Worm (Caenorhabditis elegans): Measurements from ENCODE around the gene rhi-1.

- TF ChIP-seq unc-39 (tag; optimal IDR thresholded peaks at IDR 0.05), result no peak
- no peak for TF ChIP-seq nhr-28 (tag; optimal IDR thresholded peaks at IDR 0.05)
- TF ChIP-seq lsy-2 (tag; optimal IDR thresholded peaks at IDR 0.05), result no peak
- TF ChIP-seq cnd-1 (tag; optimal IDR thresholded peaks at IDR 0.05), result no peak
- TF ChIP-seq sem-2 (GFP tag; optimal IDR thresholded peaks at IDR 0.05), result no peak
Measured at ce11 chrX:4524844-4525243, 16.5 kb downstream of the rhi-1 start.

Data from whole organism, mixed stage, embryonic.